Fruit fly (Drosophila melanogaster): ENCODE measurements around the gene RhoGAP71E.
A peak's percentile ranks its signal among the peaks of the same experiment; 100 is the strongest.

The RhoGAP71E gene

dm6 chr3L:15553993-15554644 is 34.5 kb upstream of the RhoGAP71E start, which contains the start of gene AGO2 (continued):
- TF ChIP-seq CG6854 (GFP tag; optimal IDR thresholded peaks at IDR 0.05) (peak; percentile 3), CG5180 (GFP tag; optimal IDR thresholded peaks at IDR 0.05) (peak; percentile 11), ewg (GFP tag; optimal IDR thresholded peaks at IDR 0.05) (no peak), YL-1 (GFP tag; optimal IDR thresholded peaks at IDR 0.05) (peak; percentile 92), ken (GFP tag; IDR thresholded peaks at IDR 0.05) (no peak), bigmax (GFP tag; optimal IDR thresholded peaks at IDR 0.05) (no peak), CG12155 (GFP tag; optimal IDR thresholded peaks at IDR 0.05) (no peak), CG34422 (GFP tag; IDR thresholded peaks at IDR 0.05) (peak; percentile 76; the same call in 1 of the 3 replicates), CG32772 (GFP tag; IDR thresholded peaks at IDR 0.05) (no peak), Abd-B (GFP tag; optimal IDR thresholded peaks at IDR 0.05) (no peak), abd-A (tag; optimal IDR thresholded peaks at IDR 0.05) (no peak), corto (GFP tag; optimal IDR thresholded peaks at IDR 0.05) (no peak), chn (GFP tag; optimal IDR thresholded peaks at IDR 0.05) (no peak), CG30403 (GFP tag; optimal IDR thresholded peaks at IDR 0.05) (peak; percentile 21), CG32532 (GFP tag; IDR thresholded peaks at IDR 0.05) (no peak), CG31224 (GFP tag; IDR thresholded peaks at IDR 0.05) (no peak), disco-r (GFP tag; optimal IDR thresholded peaks at IDR 0.05) (no peak), MESR4 (GFP tag; optimal IDR thresholded peaks at IDR 0.05) (peak; percentile 99), E2f1 (GFP tag; IDR thresholded peaks at IDR 0.05) (no peak), CG4282 (GFP tag; optimal IDR thresholded peaks at IDR 0.05) (no peak), vvl (GFP tag; IDR thresholded peaks at IDR 0.05) (peak; percentile 34; the same call in 1 of the 2 replicates), fu2 (GFP tag; optimal IDR thresholded peaks at IDR 0.05) (peak; percentile 29), CG4617 (GFP tag; optimal IDR thresholded peaks at IDR 0.05; ENCODE audit: borderline replicate concordance) (peak; percentile 93), tap (tag; optimal IDR thresholded peaks at IDR 0.05) (no peak), CG11695 (GFP tag; IDR thresholded peaks at IDR 0.05) (no peak), CG13894 (tag; optimal IDR thresholded peaks at IDR 0.05) (no peak), CG6791 (GFP tag; IDR thresholded peaks at IDR 0.05; ENCODE audit: partially characterized antibody) (peak; percentile 70; the same call in 1 of the 3 replicates), Aef1 (GFP tag; IDR thresholded peaks at IDR 0.05) (peak; percentile 70), danr (GFP tag; IDR thresholded peaks at IDR 0.05) (no peak), Sin3A (optimal IDR thresholded peaks at IDR 0.05) (peak; percentile 59), ssp (GFP tag; IDR thresholded peaks at IDR 0.05) (no peak), eyg (GFP tag; optimal IDR thresholded peaks at IDR 0.05) (peak; percentile 0), psq (GFP tag; optimal IDR thresholded peaks at IDR 0.05) (no peak), ftz-f1 (GFP tag; optimal IDR thresholded peaks at IDR 0.05) (no peak), CG6175 (GFP tag; IDR thresholded peaks at IDR 0.05) (no peak), Chrac-16 (GFP tag; optimal IDR thresholded peaks at IDR 0.05) (no peak), CG12769 (tag; optimal IDR thresholded peaks at IDR 0.05) (no peak), Tbp (GFP tag; optimal IDR thresholded peaks at IDR 0.05) (no peak), row (GFP tag; IDR thresholded peaks at IDR 0.05) (peak; percentile 31; the same call in 1 of the 3 replicates), cg (GFP tag; optimal IDR thresholded peaks at IDR 0.05) (peak; percentile 52), shn (GFP tag; optimal IDR thresholded peaks at IDR 0.05) (peak; percentile 1), cwo (GFP tag; optimal IDR thresholded peaks at IDR 0.05) (peak; percentile 19), Hmx (GFP tag; optimal IDR thresholded peaks at IDR 0.05) (no peak), NC2α (GFP tag; optimal IDR thresholded peaks at IDR 0.05) (no peak), D19B (GFP tag; optimal IDR thresholded peaks at IDR 0.05) (no peak), esg (GFP tag; conservative IDR thresholded peaks at IDR 0.05) (no peak), mirr (GFP tag; optimal IDR thresholded peaks at IDR 0.05) (peak; percentile 32), hkb (optimal IDR thresholded peaks at IDR 0.05) (no peak), hkb (GFP tag; IDR thresholded peaks at IDR 0.05) (no peak), C15 (GFP tag; IDR thresholded peaks at IDR 0.05) (no peak), kni (GFP tag; optimal IDR thresholded peaks at IDR 0.05) (peak; percentile 61), CG5953 (GFP tag; IDR thresholded peaks at IDR 0.05) (no peak)

Measured in whole organism, embryonic.